1 fruit fly cellular context compared by ENCODE assay signal in genomic region chr3L:5964399-5964798, dm6.
TF ChIP-seq lines count a peak whose summit lies in the region.

No protein-coding gene starts in this region.

TF ChIP-seq in whole organism, embryonic, 481 proteins besides CTCF, POLR2A, EP300 and RAD21 (continued from another document):
- TF ChIP-seq crol (GFP tag; IDR thresholded peaks at IDR 0.05; lab: Robert Waterston, UW) (no peak), sisA (GFP tag; IDR thresholded peaks at IDR 0.05; lab: Robert Waterston, UW) (no peak), CG12071 (GFP tag; optimal IDR thresholded peaks at IDR 0.05; lab: Kevin White, UChicago) (no peak), org-1 (GFP tag; optimal IDR thresholded peaks at IDR 0.05; lab: Kevin White, UChicago) (no peak), chif (GFP tag; optimal IDR thresholded peaks at IDR 0.05; lab: Kevin White, UChicago) (peak in 1 of 2 experiments; percentile 20), ato (GFP tag; IDR thresholded peaks at IDR 0.05; lab: Robert Waterston, UW; ENCODE audit: partially characterized antibody) (no peak), zfh1 (GFP tag; IDR thresholded peaks at IDR 0.05; lab: Robert Waterston, UW) (peak; percentile 65; the same call in 2 of the 3 replicates), crc (GFP tag; optimal IDR thresholded peaks at IDR 0.05; lab: Kevin White, UChicago) (no peak), CG1792 (GFP tag; optimal IDR thresholded peaks at IDR 0.05; lab: Kevin White, UChicago) (no peak), Sry-δ (GFP tag; optimal IDR thresholded peaks at IDR 0.05; lab: Kevin White, UChicago) (no peak), unc-4 (GFP tag; IDR thresholded peaks at IDR 0.05; lab: Robert Waterston, UW; ENCODE audit: partially characterized antibody) (no peak), Drgx (GFP tag; IDR thresholded peaks at IDR 0.05; lab: Robert Waterston, UW) (no peak), oc (tag; optimal IDR thresholded peaks at IDR 0.05; lab: Kevin White, UChicago) (no peak), CG3281 (GFP tag; optimal IDR thresholded peaks at IDR 0.05; lab: Kevin White, UChicago) (no peak), HmgD (GFP tag; optimal IDR thresholded peaks at IDR 0.05; lab: Kevin White, UChicago) (no peak), Adf1 (GFP tag; IDR thresholded peaks at IDR 0.05; lab: Robert Waterston, UW) (no peak), Rfx (GFP tag; IDR thresholded peaks at IDR 0.05; lab: Robert Waterston, UW) (0 out of 2 replicates have a peak, but pooled peaks have one; percentile 5), bbx (GFP tag; IDR thresholded peaks at IDR 0.05; lab: Robert Waterston, UW; ENCODE audit: partially characterized antibody) (no peak), dmrt11E (tag; optimal IDR thresholded peaks at IDR 0.05; lab: Kevin White, UChicago) (peak; percentile 29), gem (tag; optimal IDR thresholded peaks at IDR 0.05; lab: Kevin White, UChicago) (peak; percentile 31), CG30403 (GFP tag; optimal IDR thresholded peaks at IDR 0.05; lab: Kevin White, UChicago) (no peak), Tbp (GFP tag; optimal IDR thresholded peaks at IDR 0.05; lab: Kevin White, UChicago) (no peak), CG2712 (tag; optimal IDR thresholded peaks at IDR 0.05; lab: Kevin White, UChicago) (peak; percentile 19), prd (optimal IDR thresholded peaks at IDR 0.05; lab: Kevin White, UChicago) (no peak), prd (GFP tag; IDR thresholded peaks at IDR 0.05; lab: Robert Waterston, UW) (peak; percentile 46; the same call in 2 of the 3 replicates), schlank (tag; optimal IDR thresholded peaks at IDR 0.05; lab: Kevin White, UChicago) (no peak), sqz (GFP tag; optimal IDR thresholded peaks at IDR 0.05; lab: Kevin White, UChicago) (no peak), CG33213 (GFP tag; optimal IDR thresholded peaks at IDR 0.05; lab: Kevin White, UChicago) (no peak), CG9727 (GFP tag; optimal IDR thresholded peaks at IDR 0.05; lab: Kevin White, UChicago) (peak; percentile 18), bsh (GFP tag; optimal IDR thresholded peaks at IDR 0.05; lab: Kevin White, UChicago) (peak in 1 of 2 experiments; percentile 25), corto (GFP tag; optimal IDR thresholded peaks at IDR 0.05; lab: Kevin White, UChicago) (no peak), gsb (GFP tag; IDR thresholded peaks at IDR 0.05; lab: Robert Waterston, UW) (no peak), Atf-2 (GFP tag; optimal IDR thresholded peaks at IDR 0.05; lab: Kevin White, UChicago) (no peak), sob (GFP tag; IDR thresholded peaks at IDR 0.05; lab: Robert Waterston, UW) (no peak), Fer2 (tag; optimal IDR thresholded peaks at IDR 0.05; lab: Kevin White, UChicago) (no peak), CG18476 (GFP tag; optimal IDR thresholded peaks at IDR 0.05; lab: Kevin White, UChicago) (no peak), Deaf1 (tag; optimal IDR thresholded peaks at IDR 0.05; lab: Kevin White, UChicago) (no peak), en (GFP tag; optimal IDR thresholded peaks at IDR 0.05; lab: Kevin White, UChicago) (no peak), pnt (GFP tag; optimal IDR thresholded peaks at IDR 0.05; lab: Kevin White, UChicago) (no peak), CG1603 (tag; optimal IDR thresholded peaks at IDR 0.05; lab: Kevin White, UChicago) (peak; percentile 32), fd102C (GFP tag; optimal IDR thresholded peaks at IDR 0.05; lab: Kevin White, UChicago) (no peak), CG4404 (GFP tag; IDR thresholded peaks at IDR 0.05; lab: Robert Waterston, UW) (peak; percentile 43), Dad (GFP tag; optimal IDR thresholded peaks at IDR 0.05; lab: Kevin White, UChicago) (no peak), CG7839 (tag; optimal IDR thresholded peaks at IDR 0.05; lab: Kevin White, UChicago) (peak; percentile 1), Sox102F (GFP tag; optimal IDR thresholded peaks at IDR 0.05; lab: Kevin White, UChicago) (no peak)
